Worm (Caenorhabditis elegans) whole organism, L1 larva: ENCODE results near the gene tbx-40.

Source experiments
- aha-1 ChIP-seq: fragments of 150-350 bp; optimal IDR thresholded peaks from 2 replicates; lab custom pipeline; 2014; ENCODE audit warnings: missing biosample characterization, missing genetic modification characterization
- elt-2 ChIP-seq: sonication (generic microtip); optimal IDR thresholded peaks from 2 replicates; lab custom pipeline; 2016; ENCODE audit warnings: missing genetic modification characterization, mild to moderate bottlenecking, inconsistent platforms, missing compliant biosample characterization, missing genetic modification reagents
- irx-1 ChIP-seq: sonication (generic microtip); optimal IDR thresholded peaks from 2 replicates; lab custom pipeline; 2016; ENCODE audit warnings: missing genetic modification characterization, missing compliant biosample characterization
- isw-1 ChIP-seq: fragments of 200-800 bp; sonication (Bioruptor generic); IDR thresholded peaks from 2 replicates; pipeline ENCODE4 v1.3.6; 2022; ENCODE audit warnings: missing genetic modification characterization, missing compliant biosample characterization
- lin-13 ChIP-seq: fragments of 150-350 bp; optimal IDR thresholded peaks from 2 replicates; lab custom pipeline; 2014; ENCODE audit warnings: missing biosample characterization, missing genetic modification reagents, missing genetic modification characterization
- mef-2 ChIP-seq: fragments of 150-350 bp; optimal IDR thresholded peaks from 2 replicates; lab custom pipeline; 2014; ENCODE audit warnings: missing biosample characterization, missing genetic modification characterization
- nhr-28 ChIP-seq: fragments of 150-350 bp; optimal IDR thresholded peaks from 2 replicates; lab custom pipeline; 2014; ENCODE audit warnings: missing biosample characterization, missing genetic modification characterization
- unc-62 ChIP-seq: fragments of 150-350 bp; optimal IDR thresholded peaks from 2 replicates; lab custom pipeline; 2014; ENCODE audit warnings: missing biosample characterization, missing genetic modification reagents, missing genetic modification characterization
- ztf-11 ChIP-seq, 2 experiments: sonication (generic microtip); optimal IDR thresholded peaks; 2 replicates each; lab custom pipeline; 2016 to 2017; ENCODE audit warnings: missing genetic modification characterization in 2 of 2, missing biosample characterization in 1 of 2, missing compliant biosample characterization in 1 of 2
- ztf-4 ChIP-seq: fragments of 150-350 bp; optimal IDR thresholded peaks from 2 replicates; lab custom pipeline; 2014; ENCODE audit warnings: missing biosample characterization, missing genetic modification characterization

- TF ChIP-seq unc-62 (no peak), elt-2 (tag; lab: Kevin White, UChicago) (no peak), mef-2 (tag; lab: Kevin White, UChicago) (no peak), lin-13 (GFP tag; lab: Kevin White, UChicago) (no peak), nhr-28 (tag; lab: Kevin White, UChicago) (no peak), isw-1 (GFP tag; lab: Robert Waterston, UW) (no peak), irx-1 (tag; lab: Kevin White, UChicago) (no peak), aha-1 (tag; lab: Kevin White, UChicago) (no peak), ztf-4 (no peak), ztf-11 (tag; optimal IDR thresholded peaks at IDR 0.05; lab: Kevin White, UChicago) (no peak)
Measured at ce11 chrIV:15312008-15312407, 16.0 kb downstream of the tbx-40 start, which contains the start of gene Y73F8A.13.
